Worm (Caenorhabditis elegans) whole organism, L3 larva: ENCODE measurements around the gene F20D12.7.

Experiments
- egl-27 ChIP-seq: sonication (generic microtip); optimal IDR thresholded peaks from 4 replicates; lab custom pipeline; 2017; ENCODE audit warnings: missing biosample characterization, missing genetic modification reagents, missing genetic modification characterization
- elt-1 ChIP-seq: fragments of 150-350 bp; optimal IDR thresholded peaks from 2 replicates; lab custom pipeline; 2014; ENCODE audit warnings: missing biosample characterization, missing genetic modification characterization
- elt-2 ChIP-seq: sonication (generic microtip); optimal IDR thresholded peaks from 2 replicates; lab custom pipeline; 2016; ENCODE audit warnings: missing genetic modification reagents, mild to moderate bottlenecking, missing genetic modification characterization, missing compliant biosample characterization
- fkh-10 ChIP-seq: sonication (generic microtip); optimal IDR thresholded peaks from 2 replicates; lab custom pipeline; 2017; ENCODE audit warnings: missing biosample characterization, missing genetic modification reagents, missing genetic modification characterization
- fkh-2 ChIP-seq: fragments of 150-350 bp; optimal IDR thresholded peaks from 2 replicates; lab custom pipeline; 2014; ENCODE audit warnings: missing biosample characterization, missing genetic modification reagents, missing genetic modification characterization
- fos-1 ChIP-seq: fragments of 150-350 bp; optimal IDR thresholded peaks from 2 replicates; lab custom pipeline; 2014; ENCODE audit warnings: missing biosample characterization, missing genetic modification characterization
- lin-39 ChIP-seq: fragments of 150-350 bp; optimal IDR thresholded peaks from 2 replicates; lab custom pipeline; 2018; ENCODE audit warnings: missing biosample characterization, missing genetic modification reagents, missing genetic modification characterization
- nhr-12 ChIP-seq: fragments of 150-350 bp; optimal IDR thresholded peaks from 2 replicates; lab custom pipeline; 2014; ENCODE audit warnings: missing biosample characterization, missing genetic modification characterization
- nhr-237 ChIP-seq: fragments of 150-350 bp; optimal IDR thresholded peaks from 2 replicates; lab custom pipeline; 2014; ENCODE audit warnings: missing biosample characterization, missing genetic modification characterization
- nhr-25 ChIP-seq: sonication (generic microtip); optimal IDR thresholded peaks from 2 replicates; lab custom pipeline; 2017; ENCODE audit warnings: missing biosample characterization, missing genetic modification characterization
- nhr-76 ChIP-seq: fragments of 150-350 bp; sonication (generic microtip); optimal IDR thresholded peaks from 5 replicates; lab custom pipeline; 2014; ENCODE audit warnings: missing biosample characterization, missing genetic modification characterization
- nhr-77 ChIP-seq: fragments of 150-350 bp; optimal IDR thresholded peaks from 2 replicates; lab custom pipeline; 2014; ENCODE audit warnings: missing biosample characterization, missing genetic modification characterization
- pha-4 ChIP-seq: fragments of 150-350 bp; optimal IDR thresholded peaks from 2 replicates; lab custom pipeline; 2014; ENCODE audit warnings: missing biosample characterization, missing genetic modification reagents, missing genetic modification characterization
- pqm-1 ChIP-seq: fragments of 150-350 bp; optimal IDR thresholded peaks from 2 replicates; lab custom pipeline; 2017; ENCODE audit warnings: missing biosample characterization, missing genetic modification characterization, inconsistent platforms
- skn-1 ChIP-seq: fragments of 150-350 bp; optimal IDR thresholded peaks from 2 replicates; lab custom pipeline; 2014; ENCODE audit warnings: missing biosample characterization, missing genetic modification characterization
- tbx-2 ChIP-seq: sonication (generic microtip); optimal IDR thresholded peaks from 2 replicates; lab custom pipeline; 2016; ENCODE audit warnings: mild to moderate bottlenecking, missing genetic modification characterization, missing compliant biosample characterization
- unc-39 ChIP-seq: sonication (generic microtip); optimal IDR thresholded peaks from 4 replicates; lab custom pipeline; 2017; ENCODE audit warnings: missing biosample characterization, missing genetic modification characterization
- zag-1 ChIP-seq: fragments of 150-350 bp; optimal IDR thresholded peaks from 2 replicates; lab custom pipeline; 2014; ENCODE audit warnings: missing biosample characterization, missing genetic modification characterization

F20D12.7 gene

DNA sequence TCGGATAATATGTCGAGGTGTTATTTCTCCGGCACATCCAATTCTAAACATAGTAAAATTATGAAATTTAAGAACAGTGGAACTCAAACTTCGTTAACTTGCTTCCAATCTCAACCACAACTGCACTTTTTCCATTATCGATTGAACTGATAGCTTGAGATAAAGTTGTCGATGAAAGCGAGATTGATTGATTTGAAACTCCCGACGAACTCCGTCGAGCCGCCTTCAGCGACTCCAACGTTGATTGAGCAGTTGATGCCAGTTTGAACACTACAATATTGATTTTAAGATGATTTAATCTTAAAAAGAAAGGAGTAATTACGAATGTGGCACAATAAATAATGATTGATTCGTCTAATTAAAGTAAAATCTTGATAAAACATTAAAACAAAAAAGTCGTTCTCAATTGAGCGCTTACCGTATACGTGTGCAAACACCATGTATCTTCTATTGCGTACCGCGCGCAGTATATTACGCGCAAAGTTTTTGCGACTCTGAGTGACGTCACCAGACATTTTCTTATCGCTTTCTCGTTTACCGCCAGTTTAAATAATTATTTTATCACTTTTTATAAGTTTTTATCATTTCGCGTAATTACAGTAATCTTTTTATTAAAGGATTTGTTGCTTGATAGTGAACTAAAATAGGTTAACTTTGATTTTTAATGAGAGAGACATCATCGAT is 36.4 kb downstream of the F20D12.7 start, which contains the start of gene arp-11 (continued):
- TF ChIP-seq fkh-2 (tag; lab: Kevin White, UChicago) (no peak), unc-39 (tag; lab: Kevin White, UChicago) (no peak)

- no peak for TF ChIP-seq nhr-12 (tag; lab: Kevin White, UChicago)
- TF ChIP-seq nhr-25 (tag; lab: Kevin White, UChicago): no peak
- peak; percentile 42 for TF ChIP-seq pha-4 (tag; lab: Kevin White, UChicago)
- TF ChIP-seq fos-1: no peak
- TF ChIP-seq elt-2 (tag; lab: Kevin White, UChicago): peak; percentile 79
- TF ChIP-seq pqm-1 (tag; lab: Kevin White, UChicago): peak; percentile 75
Measured at ce11 chrIV:7898489-7898888, 40.2 kb downstream of the F20D12.7 start.

ce11 chrIV:7897953-7898352 is 40.8 kb downstream of the F20D12.7 start:
- no peak for TF ChIP-seq zag-1 (tag; lab: Kevin White, UChicago)
- TF ChIP-seq tbx-2 (tag; lab: Kevin White, UChicago): no peak
- TF ChIP-seq nhr-76 (tag; lab: Kevin White, UChicago): no peak
- TF ChIP-seq nhr-237 (tag; lab: Kevin White, UChicago): no peak
- TF ChIP-seq nhr-77 (tag; lab: Kevin White, UChicago): no peak
- TF ChIP-seq fkh-10 (GFP tag; lab: Kevin White, UChicago): peak; percentile 74

DNA sequence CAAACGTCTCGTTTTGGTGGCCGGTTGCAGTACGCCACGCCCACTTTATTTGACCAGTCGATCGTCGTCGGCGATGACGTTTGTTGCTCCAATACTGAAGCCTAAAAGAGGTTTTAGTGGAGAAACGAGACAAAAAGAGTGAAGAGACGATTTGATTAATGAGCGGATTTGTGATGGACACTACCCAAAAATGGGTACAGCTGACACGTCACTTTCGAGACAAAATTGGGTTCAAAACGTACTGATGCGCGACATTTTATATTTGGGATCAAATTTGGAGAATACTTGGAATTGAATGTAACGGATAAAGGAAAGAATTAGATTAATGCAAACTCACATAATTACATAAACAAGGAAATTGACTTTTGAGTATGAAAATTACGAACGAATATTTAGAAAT is 41.3 kb downstream of the F20D12.7 start, which contains the start of gene ilys-4:
Gene ilys-4, minus strand, starts transcription at position 101 of the 400 bp plus-strand sequence.
- TF ChIP-seq skn-1 (tag; lab: Kevin White, UChicago) (no peak), egl-27 (tag; lab: Kevin White, UChicago) (no peak), lin-39 (peak; percentile 62), elt-1 (tag; lab: Kevin White, UChicago) (no peak)
